Worm (Caenorhabditis elegans) whole organism, L3 larva: Measurements from ENCODE around the gene R160.3.

Experiments used
- R02D3.7 ChIP-seq: fragments of 150-350 bp; optimal IDR thresholded peaks from 2 replicates; lab custom pipeline; 2014; ENCODE audit warnings: missing biosample characterization, missing genetic modification characterization
- ZK546.5 ChIP-seq: sonication (generic microtip); optimal IDR thresholded peaks from 2 replicates; lab custom pipeline; 2017; ENCODE audit warnings: missing biosample characterization, missing genetic modification characterization
- aly-2 ChIP-seq: fragments of 150-350 bp; optimal IDR thresholded peaks from 2 replicates; lab custom pipeline; 2014; ENCODE audit warnings: missing biosample characterization, missing genetic modification characterization
- ama-1 ChIP-seq: fragments of 150-350 bp; optimal IDR thresholded peaks from 2 replicates; lab custom pipeline; 2018
- ceh-28 ChIP-seq: fragments of 150-350 bp; optimal IDR thresholded peaks from 2 replicates; lab custom pipeline; 2014; ENCODE audit warnings: missing biosample characterization, missing genetic modification reagents, missing genetic modification characterization
- ceh-82 ChIP-seq: fragments of 150-350 bp; optimal IDR thresholded peaks from 2 replicates; lab custom pipeline; 2014; ENCODE audit warnings: missing biosample characterization, missing genetic modification characterization
- daf-12 ChIP-seq: fragments of 150-350 bp; optimal IDR thresholded peaks from 2 replicates; lab custom pipeline; 2014; ENCODE audit warnings: missing biosample characterization, missing genetic modification reagents, missing genetic modification characterization
- egl-27 ChIP-seq: sonication (generic microtip); optimal IDR thresholded peaks from 4 replicates; lab custom pipeline; 2017; ENCODE audit warnings: missing biosample characterization, missing genetic modification reagents, missing genetic modification characterization
- egl-5 ChIP-seq: fragments of 150-350 bp; optimal IDR thresholded peaks from 2 replicates; lab custom pipeline; 2017; ENCODE audit warnings: missing biosample characterization, missing genetic modification reagents, missing genetic modification characterization, inconsistent platforms
- elt-1 ChIP-seq: fragments of 150-350 bp; optimal IDR thresholded peaks from 2 replicates; lab custom pipeline; 2014; ENCODE audit warnings: missing biosample characterization, missing genetic modification characterization
- elt-2 ChIP-seq: sonication (generic microtip); optimal IDR thresholded peaks from 2 replicates; lab custom pipeline; 2016; ENCODE audit warnings: missing genetic modification reagents, mild to moderate bottlenecking, missing genetic modification characterization, missing compliant biosample characterization
- elt-3 ChIP-seq, 3 experiments: fragments of 150-350 bp in 1 of 3; sonication (generic microtip) in 2 of 3; optimal IDR thresholded peaks; 2 replicates in 2 of 3; 4 replicates in 1 of 3; lab custom pipeline; 2014 to 2017; ENCODE audit warnings: missing biosample characterization in 3 of 3, missing genetic modification characterization in 3 of 3
- eor-1 ChIP-seq, 2 experiments: fragments of 150-350 bp; optimal IDR thresholded peaks; 2 replicates each; lab custom pipeline; 2014 to 2018; ENCODE audit warnings: missing biosample characterization in 2 of 2, missing genetic modification characterization in 2 of 2
- fkh-10 ChIP-seq: sonication (generic microtip); optimal IDR thresholded peaks from 2 replicates; lab custom pipeline; 2017; ENCODE audit warnings: missing biosample characterization, missing genetic modification reagents, missing genetic modification characterization
- fkh-2 ChIP-seq: fragments of 150-350 bp; optimal IDR thresholded peaks from 2 replicates; lab custom pipeline; 2014; ENCODE audit warnings: missing biosample characterization, missing genetic modification reagents, missing genetic modification characterization
- fos-1 ChIP-seq: fragments of 150-350 bp; optimal IDR thresholded peaks from 2 replicates; lab custom pipeline; 2014; ENCODE audit warnings: missing biosample characterization, missing genetic modification characterization
- jun-1 ChIP-seq: fragments of 150-350 bp; optimal IDR thresholded peaks from 2 replicates; lab custom pipeline; 2014; ENCODE audit warnings: missing biosample characterization, missing genetic modification reagents, missing genetic modification characterization
- lin-15B ChIP-seq: fragments of 150-350 bp; optimal IDR thresholded peaks from 2 replicates; lab custom pipeline; 2014; ENCODE audit warnings: missing biosample characterization, missing genetic modification characterization
- lin-39 ChIP-seq: fragments of 150-350 bp; optimal IDR thresholded peaks from 2 replicates; lab custom pipeline; 2018; ENCODE audit warnings: missing biosample characterization, missing genetic modification reagents, missing genetic modification characterization
- lsy-12 ChIP-seq: sonication (generic microtip); optimal IDR thresholded peaks from 2 replicates; lab custom pipeline; 2016; ENCODE audit warnings: mild to moderate bottlenecking, missing genetic modification characterization, missing compliant biosample characterization
- mdl-1 ChIP-seq: fragments of 150-350 bp; optimal IDR thresholded peaks from 2 replicates; lab custom pipeline; 2014; ENCODE audit warnings: missing biosample characterization, missing genetic modification characterization
- nfya-1 ChIP-seq: sonication (generic microtip); optimal IDR thresholded peaks from 2 replicates; lab custom pipeline; 2017; ENCODE audit warnings: missing genetic modification characterization, mild to moderate bottlenecking, missing compliant biosample characterization, antibody characterized with exemption, moderate library complexity; ENCODE audit not compliant: insufficient read depth
- nhr-11 ChIP-seq: fragments of 150-350 bp; optimal IDR thresholded peaks from 2 replicates; lab custom pipeline; 2014; ENCODE audit warnings: missing biosample characterization, missing genetic modification characterization
- nhr-12 ChIP-seq: fragments of 150-350 bp; optimal IDR thresholded peaks from 2 replicates; lab custom pipeline; 2014; ENCODE audit warnings: missing biosample characterization, missing genetic modification characterization
- nhr-23 ChIP-seq: fragments of 150-350 bp; optimal IDR thresholded peaks from 2 replicates; lab custom pipeline; 2014; ENCODE audit warnings: missing biosample characterization, missing genetic modification reagents, missing genetic modification characterization
- nhr-25 ChIP-seq: sonication (generic microtip); optimal IDR thresholded peaks from 2 replicates; lab custom pipeline; 2017; ENCODE audit warnings: missing biosample characterization, missing genetic modification characterization
- nhr-28 ChIP-seq: fragments of 150-350 bp; optimal IDR thresholded peaks from 2 replicates; lab custom pipeline; 2014; ENCODE audit warnings: missing biosample characterization, missing genetic modification characterization
- nhr-43 ChIP-seq: sonication (generic microtip); optimal IDR thresholded peaks from 2 replicates; lab custom pipeline; 2016; ENCODE audit warnings: mild to moderate bottlenecking, missing genetic modification characterization, missing compliant biosample characterization; ENCODE audit not compliant: poor library complexity, severe bottlenecking
- nhr-67 ChIP-seq: fragments of 150-350 bp; optimal IDR thresholded peaks from 2 replicates; lab custom pipeline; 2014; ENCODE audit warnings: missing biosample characterization, missing genetic modification characterization
- nhr-76 ChIP-seq: fragments of 150-350 bp; sonication (generic microtip); optimal IDR thresholded peaks from 5 replicates; lab custom pipeline; 2014; ENCODE audit warnings: missing biosample characterization, missing genetic modification characterization
- pqm-1 ChIP-seq: fragments of 150-350 bp; optimal IDR thresholded peaks from 2 replicates; lab custom pipeline; 2017; ENCODE audit warnings: missing biosample characterization, missing genetic modification characterization, inconsistent platforms
- sea-2 ChIP-seq: fragments of 150-350 bp; sonication (generic microtip); optimal IDR thresholded peaks from 4 replicates; lab custom pipeline; 2014; ENCODE audit warnings: missing biosample characterization, missing genetic modification reagents, missing genetic modification characterization
- skn-1 ChIP-seq: fragments of 150-350 bp; optimal IDR thresholded peaks from 2 replicates; lab custom pipeline; 2014; ENCODE audit warnings: missing biosample characterization, missing genetic modification characterization
- snpc-4 ChIP-seq: fragments of 150-350 bp; optimal IDR thresholded peaks from 2 replicates; lab custom pipeline; 2014; ENCODE audit warnings: missing biosample characterization, missing genetic modification characterization
- unc-39 ChIP-seq: sonication (generic microtip); optimal IDR thresholded peaks from 4 replicates; lab custom pipeline; 2017; ENCODE audit warnings: missing biosample characterization, missing genetic modification characterization
- unc-62 ChIP-seq: fragments of 150-350 bp; sonication (generic microtip); optimal IDR thresholded peaks from 4 replicates; lab custom pipeline; 2014; ENCODE audit warnings: missing biosample characterization, missing genetic modification reagents, missing genetic modification characterization
- zag-1 ChIP-seq: fragments of 150-350 bp; optimal IDR thresholded peaks from 2 replicates; lab custom pipeline; 2014; ENCODE audit warnings: missing biosample characterization, missing genetic modification characterization
- ztf-11 ChIP-seq: fragments of 150-350 bp; optimal IDR thresholded peaks from 2 replicates; lab custom pipeline; 2014; ENCODE audit warnings: missing biosample characterization, missing genetic modification characterization
- ztf-4 ChIP-seq: fragments of 150-350 bp; optimal IDR thresholded peaks from 2 replicates; lab custom pipeline; 2014; ENCODE audit warnings: missing biosample characterization, missing genetic modification characterization

Gene R160.3

DNA sequence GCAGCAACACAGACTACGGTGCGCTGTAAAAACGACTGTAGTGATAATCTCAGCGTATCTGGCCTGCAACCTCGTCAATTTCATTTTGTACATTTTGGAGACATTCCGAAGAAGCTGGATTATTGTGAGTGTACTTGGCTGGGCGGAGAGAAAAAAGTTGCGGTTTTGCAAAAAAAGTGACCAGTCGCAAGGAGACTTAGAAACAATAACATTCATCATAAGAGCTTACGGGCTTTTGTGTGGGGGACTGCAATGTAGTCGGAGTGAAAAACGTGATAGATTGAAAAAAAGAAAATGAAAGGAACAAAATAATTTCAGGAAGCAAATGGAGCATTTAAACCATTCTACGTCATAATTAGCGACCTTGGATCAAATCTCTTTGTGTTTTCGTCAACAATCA, 42.3 kb upstream of the R160.3 start:
- TF ChIP-seq egl-27 (tag; lab: Kevin White, UChicago) (no peak), nfya-1 (peak; percentile 17), snpc-4 (tag; lab: Kevin White, UChicago) (no peak), nhr-67 (tag; lab: Kevin White, UChicago) (no peak), lin-39 (tag; lab: Kevin White, UChicago) (peak; percentile 38), nhr-25 (tag; lab: Kevin White, UChicago) (no peak)

DNA sequence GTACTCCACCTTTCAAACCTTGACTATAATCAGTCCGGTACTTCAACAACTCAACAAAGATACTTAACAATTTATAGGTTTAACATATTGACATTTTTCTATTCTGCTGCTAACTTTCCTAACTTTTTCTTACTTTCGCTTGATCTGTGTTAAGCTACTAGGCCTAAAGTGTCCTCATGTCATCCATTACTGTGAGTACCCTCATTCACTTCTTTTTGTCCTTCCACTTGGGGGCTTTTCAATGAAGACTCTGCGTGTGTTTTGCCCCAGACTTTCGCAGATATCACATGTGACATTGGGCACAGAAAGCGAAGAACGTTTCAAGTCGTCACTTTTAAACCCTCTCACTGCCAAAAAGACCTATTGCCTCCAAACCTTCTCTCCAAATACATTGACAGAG, 38.6 kb upstream of the R160.3 start:
- no peak for TF ChIP-seq mdl-1
- TF ChIP-seq elt-3 (tag; optimal IDR thresholded peaks at IDR 0.05; lab: Kevin White, UChicago): no peak
- TF ChIP-seq lin-39 (tag; lab: Kevin White, UChicago): peak; percentile 60
- peak; percentile 35 for TF ChIP-seq elt-1
- no peak for TF ChIP-seq aly-2
- TF ChIP-seq ztf-4 (tag; lab: Kevin White, UChicago): no peak
- no peak for TF ChIP-seq nhr-76 (tag; lab: Kevin White, UChicago)
- peak; percentile 29 for TF ChIP-seq unc-62 (GFP tag; lab: Kevin White, UChicago)

DNA sequence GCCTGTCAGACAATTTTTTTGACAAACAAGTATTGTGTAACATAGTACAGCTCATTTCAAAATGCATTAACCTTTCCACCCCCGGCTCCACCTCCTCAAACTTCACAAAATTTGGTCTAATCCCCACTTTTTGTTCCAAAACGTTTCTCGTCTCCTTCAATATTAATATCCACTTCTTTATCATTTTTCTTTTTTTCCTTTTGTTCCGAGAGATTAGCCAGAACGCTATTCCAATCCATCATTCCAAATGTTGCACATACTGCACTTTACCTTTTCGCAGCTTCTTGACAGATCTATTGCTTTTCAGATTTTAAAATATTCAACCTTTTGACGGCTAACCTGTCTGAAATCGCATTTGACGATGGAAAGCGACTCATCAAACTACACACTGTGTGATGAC, 36.7 kb upstream of the R160.3 start, which contains the start of gene D1079.1:
Gene D1079.1, plus strand, starts transcription at position 301 of the 400 bp plus-strand sequence.
- TF ChIP-seq fkh-10 (GFP tag; lab: Kevin White, UChicago): no peak
- no peak for TF ChIP-seq nhr-11 (tag; lab: Kevin White, UChicago)
- TF ChIP-seq R02D3.7: no peak
- no peak for TF ChIP-seq ama-1
- TF ChIP-seq fkh-2: no peak
- TF ChIP-seq ztf-11: no peak
- TF ChIP-seq nhr-25 (tag; lab: Kevin White, UChicago): no peak
- TF ChIP-seq nhr-28 (tag; lab: Kevin White, UChicago): no peak
- no peak for TF ChIP-seq elt-3 (tag; optimal IDR thresholded peaks at IDR 0.05; lab: Kevin White, UChicago)
- TF ChIP-seq ztf-4 (tag; lab: Kevin White, UChicago): no peak

DNA sequence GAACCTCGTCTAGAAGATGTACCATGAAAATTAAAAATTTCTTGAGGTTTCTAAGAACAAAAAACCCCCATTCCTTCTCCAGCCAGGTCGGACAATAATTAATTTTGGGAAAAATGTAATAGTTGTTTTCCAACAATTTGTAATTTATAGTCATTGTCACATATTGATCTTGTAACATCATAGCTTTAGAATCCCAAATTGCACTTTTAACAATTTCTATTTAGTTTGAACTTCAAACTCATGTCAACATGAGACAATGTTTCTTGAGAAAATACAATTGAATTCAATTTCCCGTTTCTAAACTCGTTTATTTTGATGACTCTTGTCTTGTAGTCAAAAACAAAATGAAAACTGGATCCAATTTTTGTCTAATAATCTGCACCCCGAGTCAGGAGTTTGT, 34.2 kb upstream of the R160.3 start:
- TF ChIP-seq zag-1: no peak
- no peak for TF ChIP-seq nhr-67 (tag; lab: Kevin White, UChicago)
- no peak for TF ChIP-seq mdl-1
- no peak for TF ChIP-seq aly-2
- TF ChIP-seq nhr-23 (tag; lab: Kevin White, UChicago): no peak
- TF ChIP-seq, all 47 proteins: peak for 0

DNA sequence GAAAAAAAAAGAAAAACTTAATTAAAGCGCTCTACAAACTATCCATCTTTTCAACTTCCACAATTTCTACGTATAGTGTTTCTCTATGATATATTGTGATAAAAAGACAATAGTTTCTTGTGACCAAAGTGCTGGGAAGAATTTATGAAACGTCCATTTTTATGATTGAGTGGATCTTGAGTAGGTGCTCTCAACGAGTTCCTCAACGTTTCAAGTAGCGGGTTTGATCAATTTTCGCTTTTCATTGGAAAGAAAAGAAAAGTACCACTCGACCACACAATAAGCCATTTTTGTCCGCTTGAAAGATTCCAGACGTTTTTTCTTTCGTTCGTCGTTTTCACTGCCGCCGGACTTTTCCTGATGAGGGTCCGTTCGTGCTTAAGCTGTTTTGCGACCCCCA, 31.3 kb upstream of the R160.3 start:
- TF ChIP-seq skn-1 (tag; lab: Kevin White, UChicago): no peak
- no peak for TF ChIP-seq lin-39 (tag; lab: Kevin White, UChicago)
- TF ChIP-seq mdl-1: no peak
- TF ChIP-seq ceh-28 (tag; lab: Kevin White, UChicago): no peak
- TF ChIP-seq nhr-23 (tag; lab: Kevin White, UChicago): no peak
- TF ChIP-seq zag-1: no peak
- TF ChIP-seq jun-1: no peak
- TF ChIP-seq nhr-25 (tag; lab: Kevin White, UChicago): no peak
- no peak for TF ChIP-seq unc-62 (GFP tag; lab: Kevin White, UChicago)
- TF ChIP-seq daf-12 (tag; lab: Kevin White, UChicago): no peak
- TF ChIP-seq aly-2: no peak
- no peak for TF ChIP-seq ama-1
- TF ChIP-seq, all 47 proteins: peak for 0

DNA sequence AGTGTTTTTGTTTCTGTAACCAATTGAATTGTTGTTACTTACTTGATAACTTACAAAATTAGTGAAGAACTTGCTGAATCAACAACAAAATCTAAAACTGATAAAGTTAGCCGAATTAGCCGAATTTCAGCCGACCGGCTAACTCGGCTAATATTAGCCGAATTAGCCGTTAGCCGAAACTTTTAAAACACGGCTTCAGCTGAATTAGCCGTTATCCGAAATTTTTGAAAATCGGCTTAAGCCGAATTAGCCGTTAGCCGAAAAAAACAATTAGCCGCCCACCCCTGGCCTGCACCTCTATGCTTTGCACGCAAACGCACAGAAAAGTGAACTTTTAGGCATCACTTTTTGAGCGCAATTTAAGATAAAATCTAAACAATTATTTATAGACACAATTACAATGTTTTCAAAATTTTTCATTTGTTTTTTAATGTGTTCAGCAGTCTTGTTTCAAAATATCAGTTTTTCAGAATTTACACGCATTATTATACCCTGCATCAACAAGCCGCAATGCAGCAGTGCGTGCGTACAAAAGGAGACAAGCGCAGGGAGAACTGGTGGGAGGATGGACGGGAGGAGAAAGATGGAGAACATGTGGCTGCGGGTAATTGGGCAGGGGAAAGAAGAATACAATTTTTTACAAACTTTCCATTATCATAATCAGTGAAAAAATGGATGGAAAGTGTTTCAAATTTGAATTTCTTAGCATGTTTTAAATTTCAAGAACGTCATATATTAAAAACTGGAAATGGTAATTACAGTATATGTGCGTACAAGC, 29.1 kb upstream of the R160.3 start:
- TF ChIP-seq nhr-11 (tag; lab: Kevin White, UChicago): peak; percentile 9
- peak; percentile 71 for TF ChIP-seq nfya-1
- TF ChIP-seq elt-1: no peak
- peak; percentile 80 for TF ChIP-seq ceh-28 (tag; lab: Kevin White, UChicago)
- TF ChIP-seq nhr-43 (tag; lab: Kevin White, UChicago): peak; percentile 86
- no peak for TF ChIP-seq ztf-11
- TF ChIP-seq snpc-4 (tag; lab: Kevin White, UChicago): peak; percentile 80
- TF ChIP-seq unc-39 (tag; lab: Kevin White, UChicago): no peak
- TF ChIP-seq lsy-12: no peak
- no peak for TF ChIP-seq fos-1
- TF ChIP-seq egl-27 (tag; lab: Kevin White, UChicago): no peak
- TF ChIP-seq sea-2 (GFP tag; lab: Kevin White, UChicago): no peak
- TF ChIP-seq egl-5: peak; percentile 65
- no peak for TF ChIP-seq daf-12 (tag; lab: Kevin White, UChicago)
- no peak for TF ChIP-seq ZK546.5
- TF ChIP-seq pqm-1 (tag; lab: Kevin White, UChicago): peak; percentile 21
- TF ChIP-seq zag-1: no peak
- peak; percentile 62 for TF ChIP-seq elt-2 (tag; lab: Kevin White, UChicago)
- peak; percentile 84 for TF ChIP-seq nhr-23 (tag; lab: Kevin White, UChicago)
- peak; percentile 83 for TF ChIP-seq lin-39 (tag; lab: Kevin White, UChicago)
- no peak for TF ChIP-seq fkh-10 (GFP tag; lab: Kevin White, UChicago)
- no peak for TF ChIP-seq ztf-4 (tag; lab: Kevin White, UChicago)
- peak; percentile 27 for TF ChIP-seq lin-15B (tag; lab: Kevin White, UChicago)
- TF ChIP-seq R02D3.7: peak; percentile 54
- TF ChIP-seq mdl-1: no peak
- TF ChIP-seq ceh-82 (tag; lab: Kevin White, UChicago): peak; percentile 29
- no peak for TF ChIP-seq nhr-12 (tag; lab: Kevin White, UChicago)
- no peak for TF ChIP-seq eor-1 (tag; optimal IDR thresholded peaks at IDR 0.05; lab: Kevin White, UChicago)
